Worm (Caenorhabditis elegans): ENCODE data around the gene srw-136.

- TF ChIP-seq atf-7 (tag; optimal IDR thresholded peaks at IDR 0.05) = no peak
- no peak for TF ChIP-seq rcor-1 (GFP tag; IDR thresholded peaks at IDR 0.05)
- no peak for TF ChIP-seq dpl-1 (GFP tag; optimal IDR thresholded peaks at IDR 0.05)
- no peak for TF ChIP-seq ztf-26 (tag; optimal IDR thresholded peaks at IDR 0.05)
- no peak for TF ChIP-seq F33H1.4 (GFP tag; IDR thresholded peaks at IDR 0.05)
- TF ChIP-seq lag-1 (GFP tag; IDR thresholded peaks at IDR 0.05) = no peak
- no peak for TF ChIP-seq xnd-1 (tag; optimal IDR thresholded peaks at IDR 0.05)
- no peak for TF ChIP-seq B0336.3 (GFP tag; IDR thresholded peaks at IDR 0.05)
- TF ChIP-seq hlh-12 (tag; optimal IDR thresholded peaks at IDR 0.05) = no peak
- TF ChIP-seq hlh-26 (GFP tag; conservative IDR thresholded peaks at IDR 0.05) = no peak
- no peak for TF ChIP-seq ceh-91 (GFP tag; IDR thresholded peaks at IDR 0.05)
These were observed 1.0 kb upstream of the srw-136 start, which contains the start of gene srw-135 for ce11 chrV:3011394-3011793.
